Fruit fly (Drosophila melanogaster) whole organism, prepupa: Measurements from ENCODE around the gene CG43901.

Experiments used
- Blimp-1 ChIP-seq: fragments of 200-800 bp; sonication (Bioruptor generic); optimal IDR thresholded peaks from 3 replicates; lab custom pipeline; 2017; ENCODE audit warnings: missing biosample characterization, missing genetic modification characterization, mild to moderate bottlenecking, moderate library complexity, missing genetic modification reagents
- CG10631 ChIP-seq: fragments of 200-800 bp; sonication (Bioruptor generic); optimal IDR thresholded peaks from 2 replicates; lab custom pipeline; 2016; ENCODE audit warnings: missing biosample characterization, missing genetic modification characterization
- CG10669 ChIP-seq: fragments of 200-800 bp; sonication (Bioruptor generic); optimal IDR thresholded peaks from 3 replicates; lab custom pipeline; 2018; ENCODE audit warnings: missing biosample characterization, mild to moderate bottlenecking, missing genetic modification characterization, moderate library complexity
- CG11294 ChIP-seq: fragments of 200-800 bp; sonication (Bioruptor generic); IDR thresholded peaks from 2 replicates; pipeline ENCODE4 v1.3.6; 2022; ENCODE audit warnings: missing biosample characterization, missing genetic modification characterization
- CG11762 ChIP-seq: fragments of 200-800 bp; sonication (Bioruptor generic); optimal IDR thresholded peaks from 3 replicates; lab custom pipeline; 2016; ENCODE audit warnings: missing biosample characterization, missing genetic modification characterization; ENCODE audit not compliant: insufficient read depth
- CG11902 ChIP-seq: fragments of 200-800 bp; sonication (Bioruptor generic); optimal IDR thresholded peaks from 3 replicates; lab custom pipeline; 2016; ENCODE audit warnings: missing biosample characterization, missing genetic modification characterization
- CG15336 ChIP-seq: fragments of 200-800 bp; sonication (Bioruptor generic); IDR thresholded peaks from 2 replicates; pipeline ENCODE4 v1.3.6; 2022; ENCODE audit warnings: missing biosample characterization, missing genetic modification characterization
- CG1621 ChIP-seq: fragments of 200-800 bp; sonication (Bioruptor generic); optimal IDR thresholded peaks from 3 replicates; lab custom pipeline; 2018; ENCODE audit warnings: missing biosample characterization, mild to moderate bottlenecking, missing genetic modification characterization
- CG16779 ChIP-seq: fragments of 200-800 bp; sonication (Bioruptor generic); optimal IDR thresholded peaks from 3 replicates; lab custom pipeline; 2017; ENCODE audit warnings: missing biosample characterization, mild to moderate bottlenecking, missing genetic modification characterization
- CG3032 ChIP-seq: fragments of 200-800 bp; optimal IDR thresholded peaks from 2 replicates; lab custom pipeline; 2019; ENCODE audit warnings: missing biosample characterization, mild to moderate bottlenecking, missing genetic modification characterization, moderate library complexity
- CG32006 ChIP-seq: fragments of 200-800 bp; sonication (Bioruptor generic); optimal IDR thresholded peaks from 3 replicates; lab custom pipeline; 2017; ENCODE audit warnings: missing biosample characterization, mild to moderate bottlenecking, missing genetic modification characterization
- CG34406 ChIP-seq: fragments of 200-800 bp; sonication (Bioruptor generic); optimal IDR thresholded peaks from 3 replicates; lab custom pipeline; 2016; ENCODE audit warnings: missing biosample characterization, missing genetic modification characterization
- CG3919 ChIP-seq: fragments of 200-800 bp; sonication (Bioruptor generic); optimal IDR thresholded peaks from 3 replicates; lab custom pipeline; 2016; ENCODE audit warnings: missing biosample characterization, missing genetic modification characterization
- CG4318 ChIP-seq: fragments of 200-800 bp; sonication (Bioruptor generic); optimal IDR thresholded peaks from 3 replicates; lab custom pipeline; 2017; ENCODE audit warnings: missing biosample characterization, mild to moderate bottlenecking, missing genetic modification characterization
- CG6163 ChIP-seq: fragments of 200-800 bp; sonication (Bioruptor generic); IDR thresholded peaks from 3 replicates; pipeline ENCODE4 v1.3.6; 2022; ENCODE audit warnings: missing biosample characterization, missing genetic modification characterization
- CG6792 ChIP-seq: fragments of 200-800 bp; sonication (Bioruptor generic); optimal IDR thresholded peaks from 3 replicates; lab custom pipeline; 2016; ENCODE audit warnings: missing biosample characterization, missing genetic modification characterization
- CG6854 ChIP-seq: fragments of 200-800 bp; sonication (Bioruptor generic); optimal IDR thresholded peaks from 2 replicates; lab custom pipeline; 2017; ENCODE audit warnings: missing biosample characterization, mild to moderate bottlenecking, missing genetic modification characterization
- CG7368 ChIP-seq: fragments of 200-800 bp; sonication (Bioruptor generic); optimal IDR thresholded peaks from 3 replicates; lab custom pipeline; 2016; ENCODE audit warnings: missing biosample characterization, missing genetic modification characterization
- CG8119 ChIP-seq: fragments of 200-800 bp; sonication (Bioruptor generic); IDR thresholded peaks from 3 replicates; pipeline ENCODE4 v1.3.6; 2022; ENCODE audit warnings: missing biosample characterization, missing genetic modification characterization
- CG8319 ChIP-seq: fragments of 200-800 bp; sonication (Bioruptor generic); optimal IDR thresholded peaks from 3 replicates; lab custom pipeline; 2016; ENCODE audit warnings: missing biosample characterization, missing genetic modification characterization
- CG8632 ChIP-seq: fragments of 200-800 bp; sonication (Bioruptor generic); optimal IDR thresholded peaks from 3 replicates; lab custom pipeline; 2016; ENCODE audit warnings: missing biosample characterization, missing genetic modification characterization
- CG9139 ChIP-seq: fragments of 200-800 bp; sonication (Bioruptor generic); optimal IDR thresholded peaks from 3 replicates; lab custom pipeline; 2017; ENCODE audit warnings: missing biosample characterization, mild to moderate bottlenecking, missing genetic modification characterization
- Eip75B ChIP-seq: fragments of 200-800 bp; sonication (Bioruptor generic); optimal IDR thresholded peaks from 3 replicates; lab custom pipeline; 2016; ENCODE audit warnings: missing biosample characterization, missing genetic modification characterization
- Eip78C ChIP-seq: fragments of 200-800 bp; sonication (Bioruptor generic); peaks from one replicate; lab custom pipeline; 2016; ENCODE audit warnings: missing biosample characterization, missing genetic modification characterization
- Eip93F ChIP-seq: fragments of 200-800 bp; sonication (Bioruptor generic); optimal IDR thresholded peaks from 2 replicates; lab custom pipeline; 2016; ENCODE audit warnings: missing biosample characterization, mild to moderate bottlenecking, missing genetic modification characterization
- Ets21C ChIP-seq: fragments of 200-800 bp; sonication (Bioruptor generic); optimal IDR thresholded peaks from 3 replicates; lab custom pipeline; 2016; ENCODE audit warnings: missing biosample characterization, missing genetic modification characterization
- Ets96B ChIP-seq: fragments of 200-800 bp; optimal IDR thresholded peaks from 2 replicates; lab custom pipeline; 2019; ENCODE audit warnings: missing biosample characterization, mild to moderate bottlenecking, missing genetic modification characterization, moderate library complexity
- Gug ChIP-seq: fragments of 200-800 bp; sonication (Bioruptor generic); IDR thresholded peaks from 2 replicates; pipeline ENCODE4 v1.3.6; 2022; ENCODE audit warnings: missing biosample characterization, missing genetic modification characterization
- Hr38 ChIP-seq: sonication (Bioruptor generic); optimal IDR thresholded peaks from 2 replicates; lab custom pipeline; 2016; ENCODE audit warnings: missing biosample characterization, missing genetic modification characterization
- Hr4 ChIP-seq: fragments of 200-800 bp; sonication (Bioruptor generic); optimal IDR thresholded peaks from 3 replicates; lab custom pipeline; 2016; ENCODE audit warnings: missing biosample characterization, missing genetic modification characterization
- Lpt ChIP-seq: fragments of 200-800 bp; sonication (Bioruptor generic); optimal IDR thresholded peaks from 3 replicates; lab custom pipeline; 2016; ENCODE audit warnings: missing biosample characterization, missing genetic modification characterization
- Met ChIP-seq: fragments of 200-800 bp; sonication (Bioruptor generic); optimal IDR thresholded peaks from 3 replicates; lab custom pipeline; 2016; ENCODE audit warnings: missing biosample characterization, missing genetic modification characterization
- Smox ChIP-seq: fragments of 200-800 bp; sonication (Bioruptor generic); optimal IDR thresholded peaks from 3 replicates; lab custom pipeline; 2016; ENCODE audit warnings: missing biosample characterization, missing genetic modification characterization
- Sox102F ChIP-seq: fragments of 200-800 bp; sonication (Bioruptor generic); optimal IDR thresholded peaks from 2 replicates; lab custom pipeline; 2016; ENCODE audit warnings: missing biosample characterization, mild to moderate bottlenecking, missing genetic modification characterization
- Sox14 ChIP-seq: fragments of 200-800 bp; sonication (Bioruptor generic); optimal IDR thresholded peaks from 3 replicates; lab custom pipeline; 2016; ENCODE audit warnings: missing biosample characterization, missing genetic modification characterization
- achi ChIP-seq: fragments of 200-800 bp; sonication (Bioruptor generic); optimal IDR thresholded peaks from 3 replicates; lab custom pipeline; 2016; ENCODE audit warnings: missing biosample characterization, missing genetic modification characterization
- acj6 ChIP-seq: fragments of 200-800 bp; sonication (Bioruptor generic); optimal IDR thresholded peaks from 3 replicates; lab custom pipeline; 2016; ENCODE audit warnings: missing biosample characterization, missing genetic modification characterization
- cyc ChIP-seq: fragments of 200-800 bp; sonication (Bioruptor generic); optimal IDR thresholded peaks from 3 replicates; lab custom pipeline; 2016; ENCODE audit warnings: missing biosample characterization, missing genetic modification characterization
- dsx ChIP-seq: fragments of 200-800 bp; optimal IDR thresholded peaks from 3 replicates; lab custom pipeline; 2019; ENCODE audit warnings: missing biosample characterization, mild to moderate bottlenecking, missing genetic modification characterization, moderate library complexity; ENCODE audit not compliant: poor library complexity, severe bottlenecking
- eg ChIP-seq: fragments of 200-800 bp; sonication (Bioruptor generic); IDR thresholded peaks from 3 replicates; pipeline ENCODE4 v1.3.6; 2022; ENCODE audit warnings: missing biosample characterization, missing genetic modification characterization
- esn ChIP-seq: fragments of 200-800 bp; sonication (Bioruptor generic); optimal IDR thresholded peaks from 2 replicates; lab custom pipeline; 2016; ENCODE audit warnings: missing biosample characterization, mild to moderate bottlenecking, missing genetic modification characterization, moderate library complexity
- fd59A ChIP-seq: fragments of 200-800 bp; sonication (Bioruptor generic); optimal IDR thresholded peaks from 2 replicates; lab custom pipeline; 2017; ENCODE audit warnings: missing biosample characterization, mild to moderate bottlenecking, missing genetic modification characterization, missing genetic modification reagents
- fd85E ChIP-seq: fragments of 200-800 bp; sonication (Bioruptor generic); optimal IDR thresholded peaks from 3 replicates; lab custom pipeline; 2016; ENCODE audit warnings: missing biosample characterization, missing genetic modification characterization
- fkh ChIP-seq: fragments of 200-800 bp; sonication (Bioruptor generic); optimal IDR thresholded peaks from 3 replicates; lab custom pipeline; 2017; ENCODE audit warnings: missing biosample characterization, mild to moderate bottlenecking, missing genetic modification characterization, moderate library complexity
- lz ChIP-seq: fragments of 200-800 bp; sonication (Bioruptor generic); optimal IDR thresholded peaks from 3 replicates; lab custom pipeline; 2016; ENCODE audit warnings: missing biosample characterization, missing genetic modification characterization
- net ChIP-seq: fragments of 200-800 bp; sonication (Bioruptor generic); optimal IDR thresholded peaks from 3 replicates; lab custom pipeline; 2016; ENCODE audit warnings: missing biosample characterization, missing genetic modification characterization
- pdm3 ChIP-seq: fragments of 200-800 bp; sonication (Bioruptor generic); optimal IDR thresholded peaks from 3 replicates; lab custom pipeline; 2016; ENCODE audit warnings: missing biosample characterization, missing genetic modification characterization
- salr ChIP-seq, 2 experiments: fragments of 200-800 bp; sonication (Bioruptor generic); optimal IDR thresholded peaks; 3 replicates each; lab custom pipeline; 2016 to 2018; ENCODE audit warnings: missing biosample characterization in 2 of 2, missing genetic modification characterization in 2 of 2, mild to moderate bottlenecking in 1 of 2
- spab ChIP-seq: fragments of 200-800 bp; sonication (Bioruptor generic); optimal IDR thresholded peaks from 2 replicates; lab custom pipeline; 2017; ENCODE audit warnings: missing biosample characterization, mild to moderate bottlenecking, missing genetic modification characterization, missing genetic modification reagents
- ss ChIP-seq, 2 experiments: fragments of 200-800 bp; sonication (Bioruptor generic); optimal IDR thresholded peaks; 2 replicates in 1 of 2; 3 replicates in 1 of 2; lab custom pipeline; 2017 to 2018; ENCODE audit warnings: mild to moderate bottlenecking in 2 of 2, missing biosample characterization in 2 of 2, missing genetic modification characterization in 2 of 2, moderate library complexity in 1 of 2
- svp ChIP-seq: fragments of 200-800 bp; sonication (Bioruptor generic); peaks from one replicate; lab custom pipeline; 2016; ENCODE audit warnings: missing biosample characterization, missing genetic modification characterization
- topi ChIP-seq: fragments of 200-800 bp; sonication (Bioruptor generic); optimal IDR thresholded peaks from 3 replicates; lab custom pipeline; 2016; ENCODE audit warnings: missing biosample characterization, missing genetic modification characterization
- vri ChIP-seq: fragments of 200-800 bp; sonication (Bioruptor generic); optimal IDR thresholded peaks from 3 replicates; lab custom pipeline; 2016; ENCODE audit warnings: missing biosample characterization, mild to moderate bottlenecking, missing genetic modification characterization

The CG43901 gene

DNA sequence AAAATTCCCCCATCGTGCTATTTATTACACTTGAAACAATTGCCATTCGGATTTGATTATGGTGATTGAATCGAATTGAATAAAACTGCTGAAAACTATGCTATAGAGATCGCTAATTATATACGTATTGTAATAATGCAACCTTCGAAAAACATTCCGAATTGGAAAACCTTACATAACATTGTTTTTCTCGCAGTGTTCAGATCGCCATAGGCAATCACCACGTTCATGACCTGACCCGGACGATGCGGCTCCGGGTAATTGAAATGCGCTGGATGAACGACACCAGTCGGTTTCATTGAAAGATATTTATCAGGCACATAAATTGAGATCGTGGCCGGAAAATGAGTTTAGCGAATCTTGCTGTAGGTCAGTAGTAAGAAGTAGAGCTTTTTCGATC lies 22.8 kb upstream of the CG43901 start:
- TF ChIP-seq topi (GFP tag; lab: Kevin White, UChicago) (peak; percentile 31), achi (no peak), svp (peak; percentile 88), salr (GFP tag; optimal IDR thresholded peaks at IDR 0.05; lab: Kevin White, UChicago) (no peak), CG15336 (GFP tag; lab: Robert Waterston, UW) (no peak), CG10631 (GFP tag; lab: Kevin White, UChicago) (no peak), net (no peak), fd85E (no peak), dsx (GFP tag; lab: Kevin White, UChicago) (no peak), CG11762 (GFP tag; lab: Kevin White, UChicago) (no peak), CG11902 (GFP tag; lab: Kevin White, UChicago) (no peak), CG7368 (GFP tag; lab: Kevin White, UChicago) (no peak), cyc (GFP tag; lab: Kevin White, UChicago) (peak; percentile 16), CG8632 (GFP tag; lab: Kevin White, UChicago) (no peak), CG32006 (GFP tag; lab: Kevin White, UChicago) (no peak), Sox102F (GFP tag; lab: Kevin White, UChicago) (peak; percentile 24), ss (GFP tag; optimal IDR thresholded peaks at IDR 0.05; lab: Kevin White, UChicago) (no peak), CG1621 (tag; lab: Kevin White, UChicago) (no peak), Eip78C (peak; percentile 51), pdm3 (peak; percentile 17), CG3032 (tag; lab: Kevin White, UChicago) (no peak), spab (GFP tag; lab: Kevin White, UChicago) (no peak), Gug (GFP tag; lab: Robert Waterston, UW) (no peak), Sox14 (GFP tag; lab: Kevin White, UChicago) (no peak), eg (GFP tag; lab: Robert Waterston, UW) (no peak), CG6792 (GFP tag; lab: Kevin White, UChicago) (peak; percentile 1), CG3919 (GFP tag; lab: Kevin White, UChicago) (peak; percentile 18), Hr4 (GFP tag; lab: Kevin White, UChicago) (no peak), Hr38 (GFP tag; lab: Kevin White, UChicago) (no peak), Lpt (no peak), Ets96B (tag; lab: Kevin White, UChicago) (no peak), CG8119 (GFP tag; lab: Robert Waterston, UW) (no peak), CG10669 (no peak), fd59A (GFP tag; lab: Kevin White, UChicago) (no peak), vri (GFP tag; lab: Kevin White, UChicago) (no peak), lz (GFP tag; lab: Kevin White, UChicago) (peak; percentile 23), CG4318 (no peak), Blimp-1 (GFP tag; lab: Kevin White, UChicago) (no peak), Eip75B (GFP tag; lab: Kevin White, UChicago) (no peak), Eip93F (no peak), esn (peak; percentile 22), CG11294 (no peak), fkh (no peak), Ets21C (GFP tag; lab: Kevin White, UChicago) (no peak), acj6 (no peak), CG34406 (GFP tag; lab: Kevin White, UChicago) (no peak), CG16779 (tag; lab: Kevin White, UChicago) (no peak), Met (GFP tag; lab: Kevin White, UChicago) (peak; percentile 32), CG8319 (GFP tag; lab: Kevin White, UChicago) (no peak), Smox (no peak), CG6854 (GFP tag; lab: Kevin White, UChicago) (no peak), CG9139 (no peak), CG6163 (no peak)
